Fruit fly (Drosophila melanogaster) whole organism, embryonic: ENCODE data around the gene Gk1.

Source experiments
- CG10147 ChIP-seq: fragments of 200-800 bp; sonication (Bioruptor generic); optimal IDR thresholded peaks from 2 replicates; lab custom pipeline; 2019; ENCODE audit warnings: missing biosample characterization, mild to moderate bottlenecking, missing genetic modification characterization, moderate library complexity
- CG2202 ChIP-seq: fragments of 200-800 bp; sonication (Bioruptor generic); optimal IDR thresholded peaks from 2 replicates; lab custom pipeline; 2018; ENCODE audit warnings: missing biosample characterization, mild to moderate bottlenecking, missing genetic modification characterization
- CG7372 ChIP-seq: fragments of 200-800 bp; sonication (Bioruptor generic); IDR thresholded peaks from 2 replicates; pipeline ENCODE4 v1.3.6; 2022; ENCODE audit warnings: missing biosample characterization, missing genetic modification characterization
- br ChIP-seq: fragments of >200 bp; optimal IDR thresholded peaks from 2 replicates; lab custom pipeline; 2017

- TF ChIP-seq CG10147 (GFP tag; lab: Kevin White, UChicago) = no peak
- no peak for TF ChIP-seq CG2202 (tag; lab: Kevin White, UChicago)
- no peak for TF ChIP-seq CG7372 (GFP tag; lab: Robert Waterston, UW)
- TF ChIP-seq br (lab: Kevin White, UChicago) = no peak
Measured at dm6 chr3L:246644-247199, 41.1 kb upstream of the Gk1 start.
